Fruit fly (Drosophila melanogaster) Kc167 (cell line): ENCODE data around the gene Nedd4.

Experiments used
- Myc ChIP-seq: fragments of >200 bp; optimal IDR thresholded peaks from 2 replicates; lab custom pipeline; 2017; ENCODE audit warnings: missing external identifiers
- Sin3A ChIP-seq: fragments of >200 bp; optimal IDR thresholded peaks from 2 replicates; lab custom pipeline; 2018; ENCODE audit warnings: missing external identifiers
- insv ChIP-seq: fragments of >200 bp; optimal IDR thresholded peaks from 3 replicates; lab custom pipeline; 2018; ENCODE audit warnings: missing external identifiers
- psq ChIP-seq: fragments of >200 bp; optimal IDR thresholded peaks from 2 replicates; lab custom pipeline; 2017; ENCODE audit warnings: missing external identifiers

DNA sequence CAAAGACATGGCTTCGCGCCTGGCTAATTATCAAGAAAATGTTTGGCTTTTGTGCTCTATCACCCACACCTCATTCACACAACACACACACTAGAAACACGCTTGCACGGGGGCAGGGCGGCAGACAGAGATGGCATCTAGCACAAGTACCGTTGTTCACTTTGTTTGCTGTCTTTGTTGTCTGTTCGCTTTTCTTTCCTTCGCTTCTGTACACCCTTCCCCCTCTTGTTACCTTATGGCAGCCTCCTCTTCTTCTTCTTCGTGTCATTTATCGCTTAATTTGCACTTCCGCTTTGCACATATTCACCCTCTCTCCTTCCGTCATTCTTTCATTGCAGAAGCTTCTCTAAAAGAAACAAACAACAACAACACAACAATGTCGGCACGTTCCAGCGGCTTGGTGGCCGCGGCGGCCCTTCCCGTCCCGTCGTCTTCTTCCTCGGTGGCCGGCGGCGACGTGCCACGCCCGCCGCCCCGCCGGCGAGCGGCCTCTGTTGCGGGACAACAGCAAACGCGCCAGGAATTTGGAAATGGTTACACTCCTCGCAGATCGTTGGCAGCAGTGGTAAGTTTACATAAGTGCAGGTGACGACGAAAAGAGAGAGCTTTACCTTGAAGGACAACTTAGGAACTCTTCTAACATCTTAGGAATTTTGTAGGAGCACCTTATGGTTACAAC, 729 bp downstream of the Nedd4 start:
- TF ChIP-seq Myc (lab: Kevin White, UChicago) (no peak), insv (lab: Kevin White, UChicago) (no peak), Sin3A (lab: Kevin White, UChicago) (no peak), psq (lab: Kevin White, UChicago) (no peak)
